Fruit fly (Drosophila melanogaster) whole organism, wandering third instar larva: ENCODE measurements around the gene Usp32.

Source experiments
- Abd-B ChIP-seq: fragments of >200 bp; optimal IDR thresholded peaks from 2 replicates; lab custom pipeline; 2017; ENCODE audit warnings: missing biosample characterization, missing genetic modification characterization
- CG32264 ChIP-seq: fragments of 200-800 bp; sonication (Bioruptor generic); optimal IDR thresholded peaks from 2 replicates; lab custom pipeline; 2016; ENCODE audit warnings: missing biosample characterization, missing genetic modification characterization
- CG9705 ChIP-seq: fragments of 200-800 bp; sonication (Bioruptor generic); optimal IDR thresholded peaks from 2 replicates; lab custom pipeline; 2018; ENCODE audit warnings: missing biosample characterization, mild to moderate bottlenecking, missing genetic modification characterization
- CrebA ChIP-seq: fragments of 200-800 bp; sonication (Bioruptor generic); optimal IDR thresholded peaks from 2 replicates; lab custom pipeline; 2016; ENCODE audit warnings: missing biosample characterization, mild to moderate bottlenecking, missing genetic modification characterization, borderline replicate concordance
- Dfd ChIP-seq: fragments of >200 bp; optimal IDR thresholded peaks from 2 replicates; lab custom pipeline; 2017; ENCODE audit warnings: missing biosample characterization, missing genetic modification characterization
- Dif ChIP-seq: fragments of 200-275, 200-300 bp; sonication (Bioruptor generic); optimal IDR thresholded peaks from 2 replicates; lab custom pipeline; 2018; ENCODE audit warnings: missing biosample characterization, missing genetic modification characterization; ENCODE audit not compliant: partially characterized antibody
- GATAd ChIP-seq: sonication (Bioruptor generic); optimal IDR thresholded peaks from 2 replicates; lab custom pipeline; 2016; ENCODE audit warnings: missing biosample characterization, missing genetic modification characterization
- HLH106 ChIP-seq: fragments of 200-800 bp; optimal IDR thresholded peaks from 3 replicates; lab custom pipeline; 2019; ENCODE audit warnings: missing biosample characterization, mild to moderate bottlenecking, missing genetic modification characterization, moderate library complexity
- Hnf4 ChIP-seq: fragments of 200-800 bp; sonication (Bioruptor generic); optimal IDR thresholded peaks from 2 replicates; lab custom pipeline; 2016; ENCODE audit warnings: missing biosample characterization, mild to moderate bottlenecking, missing genetic modification characterization
- Hr78 ChIP-seq: fragments of >200 bp; optimal IDR thresholded peaks from 2 replicates; lab custom pipeline; 2017; ENCODE audit warnings: missing biosample characterization, missing genetic modification characterization
- Hr83 ChIP-seq: fragments of 200-300 bp; sonication (Bioruptor generic); optimal IDR thresholded peaks from 2 replicates; lab custom pipeline; 2016; ENCODE audit warnings: missing biosample characterization, mild to moderate bottlenecking, missing genetic modification characterization, moderate library complexity; ENCODE audit not compliant: poor library complexity, severe bottlenecking
- Jra ChIP-seq: sonication (Bioruptor generic); optimal IDR thresholded peaks from 2 replicates; lab custom pipeline; 2016; ENCODE audit warnings: missing biosample characterization, missing genetic modification characterization
- Mio ChIP-seq: sonication (Bioruptor generic); optimal IDR thresholded peaks from 2 replicates; lab custom pipeline; 2016; ENCODE audit warnings: missing biosample characterization, missing genetic modification characterization
- Myc ChIP-seq: fragments of >200 bp; optimal IDR thresholded peaks from 2 replicates; lab custom pipeline; 2017
- N ChIP-seq: fragments of >200 bp; optimal IDR thresholded peaks from 2 replicates; lab custom pipeline; 2018; ENCODE audit warnings: missing biosample characterization, missing external identifiers, missing genetic modification characterization
- OdsH ChIP-seq: fragments of 200-800 bp; sonication (Bioruptor generic); optimal IDR thresholded peaks from 2 replicates; lab custom pipeline; 2016; ENCODE audit warnings: missing biosample characterization, mild to moderate bottlenecking, missing genetic modification characterization
- Rel ChIP-seq, 2 experiments: fragments of 200-800 bp; sonication (Bioruptor generic) in 1 of 2; optimal IDR thresholded peaks; 2 replicates in 1 of 2; 3 replicates in 1 of 2; lab custom pipeline; 2016 to 2019; ENCODE audit warnings: mild to moderate bottlenecking in 2 of 2, missing biosample characterization in 2 of 2, missing genetic modification characterization in 2 of 2, moderate library complexity in 1 of 2
- Sp1 ChIP-seq: fragments of 200-800 bp; sonication (Bioruptor generic); optimal IDR thresholded peaks from 3 replicates; lab custom pipeline; 2019; ENCODE audit warnings: missing biosample characterization, mild to moderate bottlenecking, missing genetic modification characterization, moderate library complexity
- Vsx2 ChIP-seq: fragments of 200-300, 225-300 bp; sonication (Bioruptor generic); optimal IDR thresholded peaks from 2 replicates; lab custom pipeline; 2018; ENCODE audit warnings: missing biosample characterization, missing genetic modification characterization; ENCODE audit not compliant: partially characterized antibody
- br ChIP-seq: fragments of 200-800 bp; sonication (Bioruptor generic); optimal IDR thresholded peaks from 2 replicates; lab custom pipeline; 2016; ENCODE audit warnings: missing biosample characterization, missing genetic modification characterization
- brk ChIP-seq: fragments of 200-800 bp; sonication (Bioruptor generic); optimal IDR thresholded peaks from 2 replicates; lab custom pipeline; 2016; ENCODE audit warnings: missing biosample characterization, mild to moderate bottlenecking, missing genetic modification characterization
- dl ChIP-seq, 2 experiments: fragments of 175-275, 200-275 bp in 1 of 2; fragments of 200-275 bp in 1 of 2; sonication (Bioruptor generic); optimal IDR thresholded peaks; lab custom pipeline; 2018; ENCODE audit warnings: mild to moderate bottlenecking in 2 of 2, missing biosample characterization in 2 of 2, missing genetic modification characterization in 2 of 2, moderate library complexity in 2 of 2; ENCODE audit not compliant: partially characterized antibody in 2 of 2, insufficient read depth in 1 of 2
- dmrt93B ChIP-seq: fragments of 200-800 bp; sonication (Bioruptor generic); optimal IDR thresholded peaks from 2 replicates; lab custom pipeline; 2018; ENCODE audit warnings: missing biosample characterization, mild to moderate bottlenecking, missing genetic modification characterization
- dsf ChIP-seq: sonication (Bioruptor generic); optimal IDR thresholded peaks from 2 replicates; lab custom pipeline; 2016; ENCODE audit warnings: missing biosample characterization, missing genetic modification characterization, borderline replicate concordance
- ey ChIP-seq: fragments of 200-800 bp; sonication (Bioruptor generic); optimal IDR thresholded peaks from 2 replicates; lab custom pipeline; 2016; ENCODE audit warnings: missing biosample characterization, missing genetic modification characterization
- foxo ChIP-seq, 2 experiments: fragments of 200-800 bp; sonication (Bioruptor generic); optimal IDR thresholded peaks; 2 replicates in 1 of 2; 3 replicates in 1 of 2; lab custom pipeline; 2016 to 2017; ENCODE audit warnings: missing biosample characterization in 2 of 2, missing genetic modification characterization in 2 of 2
- fru ChIP-seq: fragments of 200-800 bp; sonication (Bioruptor generic); optimal IDR thresholded peaks from 3 replicates; lab custom pipeline; 2016; ENCODE audit warnings: missing biosample characterization, mild to moderate bottlenecking, missing genetic modification characterization
- h ChIP-seq: fragments of 200-800 bp; sonication (Bioruptor generic); optimal IDR thresholded peaks from 3 replicates; lab custom pipeline; 2016; ENCODE audit warnings: missing biosample characterization, mild to moderate bottlenecking, missing genetic modification characterization
- jim ChIP-seq: fragments of 175-275, 200-325 bp; sonication (Bioruptor generic); optimal IDR thresholded peaks from 2 replicates; lab custom pipeline; 2016; ENCODE audit warnings: missing biosample characterization, mild to moderate bottlenecking, missing genetic modification characterization
- lola ChIP-seq: fragments of >200 bp; optimal IDR thresholded peaks from 2 replicates; lab custom pipeline; 2017; ENCODE audit warnings: missing biosample characterization, missing genetic modification characterization
- pan ChIP-seq: fragments of >200 bp; optimal IDR thresholded peaks from 2 replicates; lab custom pipeline; 2017
- psq ChIP-seq: fragments of 200-800 bp; sonication (Bioruptor generic); optimal IDR thresholded peaks from 3 replicates; lab custom pipeline; 2017; ENCODE audit warnings: missing biosample characterization, mild to moderate bottlenecking, missing genetic modification characterization, moderate library complexity
- rgr ChIP-seq: fragments of 200-800 bp; sonication (Bioruptor generic); optimal IDR thresholded peaks from 3 replicates; lab custom pipeline; 2016; ENCODE audit warnings: missing biosample characterization, mild to moderate bottlenecking, missing genetic modification characterization
- sage ChIP-seq: fragments of 200-800 bp; sonication (Bioruptor generic); optimal IDR thresholded peaks from 2 replicates; lab custom pipeline; 2016; ENCODE audit warnings: missing biosample characterization, mild to moderate bottlenecking, missing genetic modification characterization
- sv ChIP-seq: fragments of 200-800 bp; sonication (Bioruptor generic); optimal IDR thresholded peaks from 3 replicates; lab custom pipeline; 2016; ENCODE audit warnings: missing biosample characterization, missing genetic modification characterization
- tai ChIP-seq: sonication (Bioruptor generic); optimal IDR thresholded peaks from 2 replicates; lab custom pipeline; 2016; ENCODE audit warnings: missing biosample characterization, missing genetic modification characterization
- usp ChIP-seq: fragments of >200 bp; optimal IDR thresholded peaks from 2 replicates; lab custom pipeline; 2017; ENCODE audit warnings: missing biosample characterization, missing genetic modification characterization
- woc ChIP-seq: sonication (Bioruptor generic); optimal IDR thresholded peaks from 2 replicates; lab custom pipeline; 2016; ENCODE audit warnings: missing biosample characterization, mild to moderate bottlenecking, missing genetic modification characterization

The Usp32 gene

DNA sequence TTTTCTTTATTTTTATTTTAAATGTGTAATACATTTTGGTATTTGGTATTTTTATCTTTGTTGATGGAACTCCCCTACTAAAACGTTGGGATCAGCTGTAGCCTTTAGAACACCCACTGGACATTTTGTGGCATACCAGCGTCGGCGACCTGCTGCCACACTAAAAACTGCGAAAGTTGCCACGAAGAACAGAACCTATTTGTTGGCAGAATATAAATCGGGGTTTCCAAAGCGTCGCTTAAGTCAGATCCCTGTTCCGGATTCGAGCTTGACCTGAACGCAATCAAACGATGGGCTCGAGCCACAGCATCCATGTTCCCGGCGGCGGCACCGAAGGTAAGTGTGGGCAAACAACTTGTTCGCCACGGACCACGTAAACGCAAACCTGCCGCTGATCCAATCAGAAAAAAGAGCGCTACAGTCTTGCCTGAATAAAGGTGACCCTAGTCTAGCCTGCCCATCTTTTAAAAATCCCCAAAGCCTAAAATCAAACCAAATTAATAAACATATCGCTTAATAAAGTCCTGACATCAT, 53.9 kb downstream of the Usp32 start, which contains the start of gene Grasp65:
Grasp65 (plus strand) TSS at position 173 of the 534 bp plus-strand sequence.
- TF ChIP-seq dl (GFP tag; optimal IDR thresholded peaks at IDR 0.05; lab: Kevin White, UChicago; ENCODE audit: insufficient read depth in 1 of 2, partially characterized antibody in 2 of 2) = no peak
- no peak for TF ChIP-seq OdsH
- no peak for TF ChIP-seq sage
- no peak for TF ChIP-seq Rel (GFP tag; optimal IDR thresholded peaks at IDR 0.05; lab: Kevin White, UChicago)
- peak; percentile 84 for TF ChIP-seq Rel (tag; optimal IDR thresholded peaks at IDR 0.05; lab: Kevin White, UChicago)
- TF ChIP-seq Myc = no peak
- no peak for TF ChIP-seq Dif (GFP tag; lab: Kevin White, UChicago)
- TF ChIP-seq Mio (GFP tag; lab: Kevin White, UChicago) = no peak
- TF ChIP-seq rgr (GFP tag; lab: Kevin White, UChicago) = no peak
- TF ChIP-seq jim (GFP tag; lab: Kevin White, UChicago) = no peak
- TF ChIP-seq GATAd (GFP tag; lab: Kevin White, UChicago) = no peak
- no peak for TF ChIP-seq dmrt93B (GFP tag; lab: Kevin White, UChicago)
- no peak for TF ChIP-seq CG32264
- peak; percentile 53 for TF ChIP-seq Sp1 (GFP tag; lab: Kevin White, UChicago)
- TF ChIP-seq Hr78 (GFP tag; lab: Kevin White, UChicago) = no peak
- no peak for TF ChIP-seq CrebA
- TF ChIP-seq usp (GFP tag; lab: Kevin White, UChicago) = no peak

DNA sequence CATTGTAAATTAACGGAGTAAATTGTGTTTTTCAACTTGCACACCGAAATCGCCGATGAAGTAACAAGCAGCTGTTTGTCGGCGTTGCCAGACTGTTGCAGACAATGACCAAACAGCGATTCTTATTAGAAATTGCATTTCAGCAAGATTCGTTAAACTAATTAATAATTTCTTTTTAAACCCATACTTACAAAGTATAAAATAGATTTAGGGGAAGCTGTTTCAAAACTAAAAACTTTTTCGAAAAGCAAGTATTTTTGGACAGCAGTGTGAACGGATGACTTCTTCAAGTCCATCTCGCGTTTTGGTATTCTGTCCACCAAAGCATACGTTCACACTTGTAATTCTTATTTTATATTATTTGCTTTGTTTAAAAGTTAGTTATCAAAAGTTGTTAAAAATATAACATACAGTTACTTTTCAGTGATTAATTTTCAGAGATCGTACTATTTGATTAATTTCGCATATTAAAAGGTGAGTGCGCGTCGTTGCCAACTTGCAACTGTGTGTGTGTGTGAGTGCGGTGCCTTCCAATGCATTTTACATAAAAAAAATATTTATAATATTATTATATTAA, 57.6 kb downstream of the Usp32 start, which contains the start of the genes CG8004 and RhoGDI:
CG8004 (minus strand) TSS at position 74 of the 577 bp plus-strand sequence.
RhoGDI (plus strand) TSS at position 309 of the 577 bp plus-strand sequence.
- TF ChIP-seq CG32264 = peak; percentile 52
- TF ChIP-seq brk = no peak
- TF ChIP-seq br (GFP tag; lab: Kevin White, UChicago) = peak; percentile 12
- TF ChIP-seq CrebA = no peak
- TF ChIP-seq ey (GFP tag; lab: Kevin White, UChicago) = peak; percentile 70
- TF ChIP-seq HLH106 = peak; percentile 58
- TF ChIP-seq pan = no peak
- TF ChIP-seq Hr83 = peak; percentile 44
- peak; percentile 62 for TF ChIP-seq rgr (GFP tag; lab: Kevin White, UChicago)
- no peak for TF ChIP-seq dsf (GFP tag; lab: Kevin White, UChicago)
- no peak for TF ChIP-seq Abd-B (GFP tag; lab: Kevin White, UChicago)
- no peak for TF ChIP-seq Myc
- no peak for TF ChIP-seq Dfd (GFP tag; lab: Kevin White, UChicago)
- TF ChIP-seq dl (GFP tag; optimal IDR thresholded peaks at IDR 0.05; lab: Kevin White, UChicago; ENCODE audit: insufficient read depth in 1 of 2, partially characterized antibody in 2 of 2) = no peak
- TF ChIP-seq foxo (GFP tag; optimal IDR thresholded peaks at IDR 0.05; lab: Kevin White, UChicago) = peak in 1 of 2 experiments; percentile 75
- TF ChIP-seq Dif (GFP tag; lab: Kevin White, UChicago) = no peak
- TF ChIP-seq OdsH = peak; percentile 45
- TF ChIP-seq sv (GFP tag; lab: Kevin White, UChicago) = peak; percentile 78
- no peak for TF ChIP-seq jim (GFP tag; lab: Kevin White, UChicago)
- no peak for TF ChIP-seq Jra (GFP tag; lab: Kevin White, UChicago)
- TF ChIP-seq sage = no peak
- TF ChIP-seq N (GFP tag; lab: Kevin White, UChicago) = no peak
- TF ChIP-seq fru (GFP tag; lab: Kevin White, UChicago) = peak; percentile 84
- peak; percentile 23 for TF ChIP-seq psq (GFP tag; lab: Kevin White, UChicago)
- TF ChIP-seq Hnf4 (GFP tag; lab: Kevin White, UChicago) = peak; percentile 79
- TF ChIP-seq Vsx2 (GFP tag; lab: Kevin White, UChicago) = no peak
- TF ChIP-seq dmrt93B (GFP tag; lab: Kevin White, UChicago) = no peak
- peak; percentile 42 for TF ChIP-seq CG9705
- TF ChIP-seq lola (GFP tag; lab: Kevin White, UChicago) = no peak
- no peak for TF ChIP-seq GATAd (GFP tag; lab: Kevin White, UChicago)
- TF ChIP-seq Rel (GFP tag; optimal IDR thresholded peaks at IDR 0.05; lab: Kevin White, UChicago) = no peak
- peak; percentile 36 for TF ChIP-seq Rel (tag; optimal IDR thresholded peaks at IDR 0.05; lab: Kevin White, UChicago)
- TF ChIP-seq Sp1 (GFP tag; lab: Kevin White, UChicago) = peak; percentile 28
- no peak for TF ChIP-seq Hr78 (GFP tag; lab: Kevin White, UChicago)
- TF ChIP-seq woc (GFP tag; lab: Kevin White, UChicago) = peak; percentile 12
- TF ChIP-seq usp (GFP tag; lab: Kevin White, UChicago) = no peak
- TF ChIP-seq h = peak; percentile 69
- no peak for TF ChIP-seq tai (GFP tag; lab: Kevin White, UChicago)
- no peak for TF ChIP-seq Mio (GFP tag; lab: Kevin White, UChicago)
